Fruit fly (Drosophila melanogaster): ENCODE measurements around the gene Kul.

DNA sequence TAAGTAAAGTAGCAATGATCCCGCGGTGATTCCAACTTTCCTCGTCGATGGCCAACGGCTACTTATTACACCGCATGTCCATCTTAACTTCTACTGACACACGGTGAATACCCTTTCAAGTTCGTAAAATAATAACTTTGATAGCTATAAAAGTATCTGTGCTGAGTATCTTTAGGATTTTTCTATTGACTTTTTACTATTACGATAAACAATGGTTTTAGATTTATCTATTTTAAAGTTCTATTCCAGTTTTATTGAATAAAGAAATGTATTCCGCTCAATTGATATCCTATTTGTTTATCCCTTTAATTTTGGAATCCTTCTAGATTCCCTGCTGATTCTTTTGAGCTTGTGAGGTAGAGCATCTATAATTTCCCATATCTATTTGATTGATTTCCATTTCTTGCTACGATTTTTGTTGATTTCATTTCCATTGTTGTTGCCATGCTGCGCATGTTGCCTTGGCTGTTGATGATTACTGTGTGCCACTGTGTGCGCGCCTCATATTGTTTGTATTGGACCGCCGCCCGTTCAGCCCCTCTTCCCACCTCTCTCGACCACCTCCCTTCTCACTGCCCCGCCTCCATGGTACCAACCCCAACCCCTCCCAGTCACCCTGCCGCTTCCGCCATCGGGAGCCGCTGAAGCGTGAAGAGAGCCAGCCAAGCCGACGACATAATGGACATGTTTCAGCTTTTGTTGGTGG is 35.6 kb upstream of the Kul start:
- TF ChIP-seq insv (optimal IDR thresholded peaks at IDR 0.05) (no peak), psq (optimal IDR thresholded peaks at IDR 0.05) (no peak), h (optimal IDR thresholded peaks at IDR 0.05) (no peak), Myc (optimal IDR thresholded peaks at IDR 0.05) (no peak), ttk (optimal IDR thresholded peaks at IDR 0.05) (no peak)

All from Kc167 (cell line).